Fruit fly (Drosophila melanogaster) whole organism, embryonic: ENCODE results near the gene Ctl1.

Experiments used
- Atf3 ChIP-seq: fragments of 200-800 bp; sonication (Bioruptor generic); optimal IDR thresholded peaks from 3 replicates; lab custom pipeline; 2016; ENCODE audit warnings: missing biosample characterization, missing genetic modification characterization
- Blimp-1 ChIP-seq: fragments of 200-800 bp; sonication (Bioruptor generic); optimal IDR thresholded peaks from 3 replicates; lab custom pipeline; 2018; ENCODE audit warnings: missing biosample characterization, missing genetic modification characterization, mild to moderate bottlenecking, moderate library complexity, missing genetic modification reagents
- CG10462 ChIP-seq: fragments of 200-800 bp; sonication (Bioruptor generic); optimal IDR thresholded peaks from 2 replicates; lab custom pipeline; 2016; ENCODE audit warnings: missing biosample characterization, missing genetic modification characterization
- CG10959 ChIP-seq: fragments of 200-800 bp; sonication (Bioruptor generic); IDR thresholded peaks from 2 replicates; pipeline ENCODE4 v1.3.6; 2022; ENCODE audit warnings: missing biosample characterization, missing genetic modification characterization
- CG11247 ChIP-seq: fragments of 200-800 bp; sonication (Bioruptor generic); IDR thresholded peaks from 2 replicates; pipeline ENCODE4 v1.3.6; 2022; ENCODE audit warnings: missing biosample characterization, missing genetic modification characterization
- CG11695 ChIP-seq: fragments of 200-800 bp; sonication (Bioruptor generic); IDR thresholded peaks from 3 replicates; pipeline ENCODE4 v1.3.6; 2022; ENCODE audit warnings: missing biosample characterization, missing genetic modification characterization
- CG12155 ChIP-seq: fragments of 200-800 bp; sonication (Bioruptor generic); optimal IDR thresholded peaks from 3 replicates; lab custom pipeline; 2016; ENCODE audit warnings: missing biosample characterization, missing genetic modification characterization
- CG1602 ChIP-seq: fragments of 200-800 bp; sonication (Bioruptor generic); optimal IDR thresholded peaks from 3 replicates; lab custom pipeline; 2016; ENCODE audit warnings: missing biosample characterization, missing genetic modification characterization
- CG16863 ChIP-seq: fragments of 200-800 bp; sonication (Bioruptor generic); optimal IDR thresholded peaks from 3 replicates; lab custom pipeline; 2016; ENCODE audit warnings: missing biosample characterization, missing genetic modification characterization
- CG17359 ChIP-seq: fragments of 200-800 bp; sonication (Bioruptor generic); optimal IDR thresholded peaks from 3 replicates; lab custom pipeline; 2018; ENCODE audit warnings: missing biosample characterization, mild to moderate bottlenecking, missing genetic modification characterization, moderate library complexity
- CG18599 ChIP-seq: fragments of 200-800 bp; sonication (Bioruptor generic); optimal IDR thresholded peaks from 3 replicates; lab custom pipeline; 2017; ENCODE audit warnings: missing biosample characterization, missing genetic modification characterization, mild to moderate bottlenecking, moderate library complexity, missing genetic modification reagents
- CG2199 ChIP-seq: fragments of 200-800 bp; sonication (Bioruptor generic); IDR thresholded peaks from 3 replicates; pipeline ENCODE4 v1.3.6; 2022; ENCODE audit warnings: missing biosample characterization, missing genetic modification characterization
- CG32767 ChIP-seq: fragments of 200-800 bp; sonication (Bioruptor generic); IDR thresholded peaks from 2 replicates; pipeline ENCODE4 v1.3.6; 2022; ENCODE audit warnings: missing biosample characterization, missing genetic modification characterization
- CG3838 ChIP-seq: fragments of 200-800 bp; sonication (Bioruptor generic); optimal IDR thresholded peaks from 3 replicates; lab custom pipeline; 2016; ENCODE audit warnings: missing biosample characterization, missing genetic modification characterization
- CG3995 ChIP-seq: fragments of 200-800 bp; sonication (Bioruptor generic); optimal IDR thresholded peaks from 3 replicates; lab custom pipeline; 2016; ENCODE audit warnings: missing biosample characterization, missing genetic modification characterization
- CG4730 ChIP-seq: fragments of 200-800 bp; sonication (Bioruptor generic); IDR thresholded peaks from 2 replicates; pipeline ENCODE4 v1.3.6; 2022; ENCODE audit warnings: missing biosample characterization, missing genetic modification characterization
- CG4820 ChIP-seq: fragments of 200-800 bp; sonication (Bioruptor generic); optimal IDR thresholded peaks from 3 replicates; lab custom pipeline; 2016; ENCODE audit warnings: missing biosample characterization, missing genetic modification characterization
- CG4854 ChIP-seq: fragments of 200-800 bp; sonication (Bioruptor generic); optimal IDR thresholded peaks from 2 replicates; lab custom pipeline; 2016; ENCODE audit warnings: missing biosample characterization, missing genetic modification characterization, inconsistent platforms
- CG6254 ChIP-seq: fragments of 200-800 bp; sonication (Bioruptor generic); optimal IDR thresholded peaks from 3 replicates; lab custom pipeline; 2017; ENCODE audit warnings: mild to moderate bottlenecking, missing biosample characterization, missing genetic modification reagents, missing genetic modification characterization
- CG8388 ChIP-seq: fragments of 200-800 bp; sonication (Bioruptor generic); optimal IDR thresholded peaks from 2 replicates; lab custom pipeline; 2019; ENCODE audit warnings: missing biosample characterization, mild to moderate bottlenecking, missing genetic modification characterization, moderate library complexity
- CG8478 ChIP-seq: fragments of >200 bp; optimal IDR thresholded peaks from 2 replicates; lab custom pipeline; 2018
- CG9437 ChIP-seq: fragments of 200-800 bp; sonication (Bioruptor generic); optimal IDR thresholded peaks from 2 replicates; lab custom pipeline; 2018; ENCODE audit warnings: missing biosample characterization, mild to moderate bottlenecking, missing genetic modification characterization
- CTCF ChIP-seq: fragments of 200-800 bp; sonication (Bioruptor generic); optimal IDR thresholded peaks from 2 replicates; lab custom pipeline; 2017; ENCODE audit warnings: missing biosample characterization, mild to moderate bottlenecking, missing genetic modification characterization, moderate library complexity
- Camta ChIP-seq: fragments of 200-800 bp; sonication (Bioruptor generic); optimal IDR thresholded peaks from 2 replicates; lab custom pipeline; 2016; ENCODE audit warnings: missing biosample characterization, missing genetic modification characterization
- Dip3 ChIP-seq: fragments of 200-800 bp; sonication (Bioruptor generic); optimal IDR thresholded peaks from 3 replicates; lab custom pipeline; 2016; ENCODE audit warnings: missing biosample characterization, missing genetic modification characterization
- Dll ChIP-seq: fragments of 200-800 bp; sonication (Bioruptor generic); IDR thresholded peaks from 4 replicates; pipeline ENCODE4 v1.3.6; 2022; ENCODE audit warnings: missing biosample characterization, missing genetic modification characterization; ENCODE audit not compliant: partially characterized antibody
- Doc2 ChIP-seq: fragments of 200-800 bp; sonication (Bioruptor generic); IDR thresholded peaks from 2 replicates; pipeline ENCODE4 v1.3.6; 2022; ENCODE audit warnings: missing biosample characterization, missing genetic modification characterization
- Elba2 ChIP-seq: fragments of 200-800 bp; sonication (Bioruptor generic); optimal IDR thresholded peaks from 3 replicates; lab custom pipeline; 2016; ENCODE audit warnings: missing biosample characterization, missing genetic modification characterization
- Hr3 ChIP-seq: fragments of 200-800 bp; sonication (Bioruptor generic); optimal IDR thresholded peaks from 3 replicates; lab custom pipeline; 2016; ENCODE audit warnings: missing biosample characterization, missing genetic modification characterization
- Med ChIP-seq: fragments of 200-800 bp; sonication (Bioruptor generic); peaks from one replicate; lab custom pipeline; 2016; ENCODE audit warnings: missing biosample characterization, missing genetic modification characterization, mild to moderate bottlenecking, inconsistent platforms, moderate library complexity
- Poxn ChIP-seq: fragments of 200-800 bp; sonication (Bioruptor generic); IDR thresholded peaks from 2 replicates; pipeline ENCODE4 v1.3.6; 2022; ENCODE audit warnings: missing biosample characterization, missing genetic modification characterization
- Ptx1 ChIP-seq: fragments of 200-800 bp; sonication (Bioruptor generic); IDR thresholded peaks from 2 replicates; pipeline ENCODE4 v1.3.6; 2022; ENCODE audit warnings: missing biosample characterization, missing genetic modification characterization
- Sin3A ChIP-seq: fragments of >200 bp; optimal IDR thresholded peaks from 2 replicates; lab custom pipeline; 2018
- TFAM ChIP-seq: fragments of 200-800 bp; sonication (Bioruptor generic); optimal IDR thresholded peaks from 2 replicates; lab custom pipeline; 2017; ENCODE audit warnings: missing biosample characterization, missing genetic modification characterization, inconsistent platforms
- corto ChIP-seq: fragments of 200-800 bp; sonication (Bioruptor generic); optimal IDR thresholded peaks from 2 replicates; lab custom pipeline; 2016; ENCODE audit warnings: missing biosample characterization, mild to moderate bottlenecking, missing genetic modification characterization, moderate library complexity
- danr ChIP-seq: fragments of 200-800 bp; sonication (Bioruptor generic); IDR thresholded peaks from 2 replicates; pipeline ENCODE4 v1.3.6; 2022; ENCODE audit warnings: missing biosample characterization, missing genetic modification characterization
- disco-r ChIP-seq: fragments of 200-800 bp; sonication (Bioruptor generic); optimal IDR thresholded peaks from 2 replicates; lab custom pipeline; 2016; ENCODE audit warnings: missing biosample characterization, missing genetic modification characterization
- fd3F ChIP-seq: fragments of 200-800 bp; sonication (Bioruptor generic); optimal IDR thresholded peaks from 2 replicates; lab custom pipeline; 2018; ENCODE audit warnings: missing biosample characterization, mild to moderate bottlenecking, missing genetic modification characterization, moderate library complexity
- fru ChIP-seq: fragments of >200 bp; optimal IDR thresholded peaks from 2 replicates; lab custom pipeline; 2017
- gcm ChIP-seq: fragments of 200-800 bp; sonication (Bioruptor generic); optimal IDR thresholded peaks from 2 replicates; lab custom pipeline; 2019; ENCODE audit warnings: missing biosample characterization, mild to moderate bottlenecking, missing genetic modification characterization, moderate library complexity
- hb ChIP-seq: fragments of 200-800 bp; sonication (Bioruptor generic); IDR thresholded peaks from 3 replicates; pipeline ENCODE4 v1.3.6; 2022; ENCODE audit warnings: missing biosample characterization, missing genetic modification characterization; ENCODE audit not compliant: partially characterized antibody
- ind ChIP-seq: fragments of 200-800 bp; sonication (Bioruptor generic); optimal IDR thresholded peaks from 3 replicates; lab custom pipeline; 2016; ENCODE audit warnings: missing biosample characterization, missing genetic modification characterization
- inv ChIP-seq: fragments of 200-800 bp; sonication (Bioruptor generic); IDR thresholded peaks from 2 replicates; pipeline ENCODE4 v1.3.6; 2022; ENCODE audit warnings: missing biosample characterization, missing genetic modification characterization; ENCODE audit not compliant: partially characterized antibody
- lbe ChIP-seq: fragments of 200-800 bp; sonication (Bioruptor generic); optimal IDR thresholded peaks from 2 replicates; lab custom pipeline; 2016; ENCODE audit warnings: missing biosample characterization, mild to moderate bottlenecking, missing genetic modification characterization
- mam ChIP-seq: fragments of 200-800 bp; sonication (Bioruptor generic); optimal IDR thresholded peaks from 3 replicates; lab custom pipeline; 2016; ENCODE audit warnings: missing biosample characterization, missing genetic modification characterization
- nerfin-1 ChIP-seq: fragments of 200-800 bp; sonication (Bioruptor generic); optimal IDR thresholded peaks from 3 replicates; lab custom pipeline; 2019; ENCODE audit warnings: missing biosample characterization, mild to moderate bottlenecking, missing genetic modification characterization, moderate library complexity
- onecut ChIP-seq: fragments of 200-800 bp; sonication (Bioruptor generic); IDR thresholded peaks from 2 replicates; pipeline ENCODE4 v1.3.6; 2022; ENCODE audit warnings: missing biosample characterization, missing genetic modification characterization
- pan ChIP-seq, 4 experiments: fragments of >200 bp in 3 of 4; fragments of 200-800 bp in 1 of 4; sonication (Bioruptor generic) in 1 of 4; optimal IDR thresholded peaks in 3 of 4; IDR thresholded peaks in 1 of 4; 2 replicates each; pipeline versions ENCODE4 v1.3.6 to Lab custom; 2017 to 2022; ENCODE audit warnings: missing biosample characterization in 2 of 4, missing genetic modification characterization in 2 of 4, mixed read lengths in 1 of 4
- pnt ChIP-seq: fragments of 200-800 bp; sonication (Bioruptor generic); optimal IDR thresholded peaks from 3 replicates; lab custom pipeline; 2016; ENCODE audit warnings: missing biosample characterization, missing genetic modification characterization
- sc ChIP-seq, 3 experiments: fragments of >200 bp in 2 of 3; fragments of 200-800 bp in 1 of 3; sonication (Bioruptor generic) in 1 of 3; optimal IDR thresholded peaks; 2 replicates in 2 of 3; 3 replicates in 1 of 3; lab custom pipeline; 2017; ENCODE audit warnings: mild to moderate bottlenecking in 1 of 3, missing biosample characterization in 1 of 3, missing genetic modification characterization in 1 of 3, missing genetic modification reagents in 1 of 3
- shn ChIP-seq: fragments of 200-800 bp; sonication (Bioruptor generic); optimal IDR thresholded peaks from 3 replicates; lab custom pipeline; 2016; ENCODE audit warnings: missing biosample characterization, missing genetic modification characterization
- slp2 ChIP-seq: fragments of 200-800 bp; sonication (Bioruptor generic); optimal IDR thresholded peaks from 2 replicates; lab custom pipeline; 2016; ENCODE audit warnings: missing biosample characterization, missing genetic modification characterization

Ctl1 gene

dm6 chr3L:4254301-4254834, 23.4 kb upstream of the Ctl1 start, which contains the start of the genes ago and CG1265:
ago (minus strand) TSS chr3L:4254306.
CG1265 (plus strand) TSS chr3L:4254776.
- TF ChIP-seq CG4730 (no peak), Atf3 (no peak), CG8388 (GFP tag; lab: Kevin White, UChicago) (peak; percentile 24), Doc2 (GFP tag; lab: Robert Waterston, UW) (no peak), ind (GFP tag; lab: Kevin White, UChicago) (peak; percentile 28), Sin3A (no peak), mam (GFP tag; lab: Kevin White, UChicago) (no peak), Elba2 (GFP tag; lab: Kevin White, UChicago) (no peak), Med (peak; percentile 74), CG17359 (tag; lab: Kevin White, UChicago) (no peak), Camta (GFP tag; lab: Kevin White, UChicago) (no peak), TFAM (GFP tag; lab: Kevin White, UChicago) (no peak), Blimp-1 (GFP tag; lab: Kevin White, UChicago) (no peak), CG3995 (GFP tag; lab: Kevin White, UChicago) (peak; percentile 92), CG12155 (GFP tag; lab: Kevin White, UChicago) (peak; percentile 21), pnt (GFP tag; lab: Kevin White, UChicago) (no peak), hb (GFP tag; lab: Robert Waterston, UW) (no peak), pan (optimal IDR thresholded peaks at IDR 0.05; lab: Kevin White, UChicago) (no peak), pan (GFP tag; optimal IDR thresholded peaks at IDR 0.05 in 1 of 2, IDR thresholded peaks at IDR 0.05 in 1 of 2) (peak in 1 of 2 experiments; percentile 39), CG10959 (GFP tag; lab: Robert Waterston, UW) (no peak), inv (GFP tag; lab: Robert Waterston, UW) (no peak), CG9437 (GFP tag; lab: Kevin White, UChicago) (peak; percentile 42), CG18599 (GFP tag; lab: Kevin White, UChicago) (peak; percentile 37), CG10462 (GFP tag; lab: Kevin White, UChicago) (no peak), fd3F (GFP tag; lab: Kevin White, UChicago) (no peak), corto (no peak), CG4854 (GFP tag; lab: Kevin White, UChicago) (no peak), CG16863 (GFP tag; lab: Kevin White, UChicago) (no peak), Dip3 (GFP tag; lab: Kevin White, UChicago) (no peak), Dll (GFP tag; lab: Robert Waterston, UW) (peak; percentile 39; the same call in 2 of the 4 replicates), Poxn (GFP tag; lab: Robert Waterston, UW) (no peak), sc (optimal IDR thresholded peaks at IDR 0.05; lab: Kevin White, UChicago) (no peak), sc (GFP tag; optimal IDR thresholded peaks at IDR 0.05; lab: Kevin White, UChicago) (no peak), CG8478 (lab: Kevin White, UChicago) (no peak), lbe (no peak), CG32767 (GFP tag; lab: Robert Waterston, UW) (no peak), slp2 (GFP tag; lab: Kevin White, UChicago) (no peak), CG3838 (GFP tag; lab: Kevin White, UChicago) (no peak), gcm (GFP tag; lab: Kevin White, UChicago) (no peak), CG6254 (GFP tag; lab: Kevin White, UChicago) (no peak), disco-r (no peak), Hr3 (GFP tag; lab: Kevin White, UChicago) (peak; percentile 47), CG4820 (no peak), CG11247 (GFP tag; lab: Robert Waterston, UW) (no peak), CG1602 (GFP tag; lab: Kevin White, UChicago) (peak; percentile 34), nerfin-1 (tag; lab: Kevin White, UChicago) (no peak), shn (GFP tag; lab: Kevin White, UChicago) (no peak), fru (lab: Kevin White, UChicago) (no peak), onecut (GFP tag; lab: Robert Waterston, UW) (no peak), CG11695 (GFP tag; lab: Robert Waterston, UW) (no peak), danr (no peak), Ptx1 (GFP tag; lab: Robert Waterston, UW) (peak; percentile 43), CG2199 (no peak), CTCF (GFP tag; lab: Kevin White, UChicago) (no peak)
